Worm (Caenorhabditis elegans) whole organism, early embryonic: Measurements from ENCODE around the gene C54F6.18.

Source experiments
- F13C5.2 ChIP-seq: sonication (generic microtip); optimal IDR thresholded peaks from 2 replicates; lab custom pipeline; 2017; ENCODE audit warnings: mild to moderate bottlenecking, missing genetic modification characterization, inconsistent platforms, missing compliant biosample characterization
- aly-1 ChIP-seq: sonication (generic microtip); optimal IDR thresholded peaks from 2 replicates; lab custom pipeline; 2016; ENCODE audit warnings: missing genetic modification characterization, missing compliant biosample characterization
- ama-1 ChIP-seq: fragments of 150-350 bp; optimal IDR thresholded peaks from 2 replicates; lab custom pipeline; 2014
- ceh-13 ChIP-seq: fragments of 200-800 bp; sonication (Bioruptor generic); optimal IDR thresholded peaks from 2 replicates; lab custom pipeline; 2018; ENCODE audit warnings: mild to moderate bottlenecking, missing genetic modification characterization, missing compliant biosample characterization
- ceh-36 ChIP-seq: sonication (generic microtip); optimal IDR thresholded peaks from 2 replicates; lab custom pipeline; 2016; ENCODE audit warnings: missing genetic modification characterization, inconsistent platforms, missing compliant biosample characterization
- flt-1 ChIP-seq: fragments of 200-800 bp; sonication (Bioruptor generic); IDR thresholded peaks from 2 replicates; pipeline ENCODE4 v1.3.6; 2022; ENCODE audit warnings: missing genetic modification characterization, missing compliant biosample characterization
- hnd-1 ChIP-seq: sonication (generic microtip); optimal IDR thresholded peaks from 2 replicates; lab custom pipeline; 2016; ENCODE audit warnings: missing genetic modification characterization, missing compliant biosample characterization
- pes-1 ChIP-seq: fragments of 200-800 bp; sonication (Bioruptor generic); IDR thresholded peaks from 2 replicates; pipeline ENCODE4 v1.3.6; 2022; ENCODE audit warnings: missing genetic modification reagents, missing genetic modification characterization, missing compliant biosample characterization
- tbx-11 ChIP-seq: fragments of 200-800 bp; sonication (Bioruptor generic); IDR thresholded peaks from 2 replicates; pipeline ENCODE4 v1.3.6; 2022; ENCODE audit warnings: missing genetic modification characterization, missing compliant biosample characterization
- tbx-37 ChIP-seq: fragments of 200-800 bp; sonication (Bioruptor generic); conservative IDR thresholded peaks from 2 replicates; pipeline ENCODE4 v1.3.6; 2022; ENCODE audit warnings: missing genetic modification reagents, missing genetic modification characterization, missing compliant biosample characterization

- no peak for TF ChIP-seq ceh-36 (tag; lab: Kevin White, UChicago)
- TF ChIP-seq pes-1 (GFP tag; lab: Robert Waterston, UW), result no peak
- no peak for TF ChIP-seq tbx-37
- no peak for TF ChIP-seq flt-1 (GFP tag; lab: Robert Waterston, UW)
- TF ChIP-seq F13C5.2, result no peak
- TF ChIP-seq aly-1 (tag; lab: Kevin White, UChicago), result no peak
- no peak for TF ChIP-seq ama-1 (lab: Kevin White, UChicago)
- TF ChIP-seq ceh-13, result no peak
- no peak for TF ChIP-seq tbx-11 (GFP tag; lab: Robert Waterston, UW)
- TF ChIP-seq hnd-1 (tag; lab: Kevin White, UChicago), result no peak
Observed at ce11 chrV:7570955-7571354, 45.2 kb downstream of the C54F6.18 start, which contains the start of gene F19F10.14.
